Worm (Caenorhabditis elegans) whole organism, mixed stage, embryonic: ENCODE measurements around the gene C36B7.1.

Experiments used
- M03D4.4 ChIP-seq: sonication (generic microtip); optimal IDR thresholded peaks from 2 replicates; lab custom pipeline; 2017; ENCODE audit warnings: mild to moderate bottlenecking, missing genetic modification characterization, missing compliant biosample characterization
- bed-3 ChIP-seq: fragments of 200-800 bp; sonication (Bioruptor generic); optimal IDR thresholded peaks from 3 replicates; lab custom pipeline; 2018; ENCODE audit warnings: mild to moderate bottlenecking, missing genetic modification characterization, moderate library complexity, missing compliant biosample characterization
- blmp-1 ChIP-seq: fragments of 150-350 bp; optimal IDR thresholded peaks from 2 replicates; lab custom pipeline; 2014; ENCODE audit warnings: missing biosample characterization, missing genetic modification characterization
- ceh-39 ChIP-seq: fragments of 150-350 bp; optimal IDR thresholded peaks from 2 replicates; lab custom pipeline; 2014; ENCODE audit warnings: missing biosample characterization, missing genetic modification characterization
- ceh-43 ChIP-seq: fragments of 200-800 bp; sonication (Bioruptor generic); optimal IDR thresholded peaks from 2 replicates; lab custom pipeline; 2018; ENCODE audit warnings: mild to moderate bottlenecking, missing genetic modification characterization, moderate library complexity, missing compliant biosample characterization
- ceh-83 ChIP-seq: fragments of 200-800 bp; sonication (Bioruptor generic); optimal IDR thresholded peaks from 2 replicates; lab custom pipeline; 2018; ENCODE audit warnings: mild to moderate bottlenecking, missing genetic modification characterization, missing compliant biosample characterization
- ces-1 ChIP-seq: fragments of 150-350 bp; optimal IDR thresholded peaks from 2 replicates; lab custom pipeline; 2014; ENCODE audit warnings: missing biosample characterization, missing genetic modification reagents, missing genetic modification characterization
- cnd-1 ChIP-seq: fragments of 200-800 bp; sonication (Bioruptor generic); optimal IDR thresholded peaks from 2 replicates; lab custom pipeline; 2018; ENCODE audit warnings: mild to moderate bottlenecking, missing genetic modification characterization, missing compliant biosample characterization
- elt-1 ChIP-seq: sonication (generic microtip); optimal IDR thresholded peaks from 2 replicates; lab custom pipeline; 2017; ENCODE audit warnings: missing genetic modification characterization, mild to moderate bottlenecking, missing compliant biosample characterization, antibody characterized with exemption, moderate library complexity, borderline replicate concordance; ENCODE audit not compliant: insufficient read depth
- flh-1 ChIP-seq: fragments of 200-800 bp; sonication (Bioruptor generic); optimal IDR thresholded peaks from 2 replicates; lab custom pipeline; 2018; ENCODE audit warnings: mild to moderate bottlenecking, missing genetic modification characterization, moderate library complexity, missing compliant biosample characterization
- ham-2 ChIP-seq: fragments of 200-800 bp; sonication (Bioruptor generic); optimal IDR thresholded peaks from 2 replicates; lab custom pipeline; 2018; ENCODE audit warnings: mild to moderate bottlenecking, missing genetic modification characterization, missing compliant biosample characterization
- lin-13 ChIP-seq: fragments of 150-350 bp; optimal IDR thresholded peaks from 2 replicates; lab custom pipeline; 2014; ENCODE audit warnings: missing biosample characterization, missing genetic modification characterization
- lin-32 ChIP-seq: fragments of 200-800 bp; sonication (Bioruptor generic); optimal IDR thresholded peaks from 2 replicates; lab custom pipeline; 2018; ENCODE audit warnings: mild to moderate bottlenecking, missing genetic modification characterization, missing compliant biosample characterization
- lsy-2 ChIP-seq: fragments of 150-350 bp; optimal IDR thresholded peaks from 2 replicates; lab custom pipeline; 2014; ENCODE audit warnings: missing biosample characterization, missing genetic modification characterization
- mab-5 ChIP-seq: fragments of 150-350 bp; optimal IDR thresholded peaks from 2 replicates; lab custom pipeline; 2014; ENCODE audit warnings: missing biosample characterization, missing genetic modification characterization
- mls-2 ChIP-seq: sonication (generic microtip); optimal IDR thresholded peaks from 2 replicates; lab custom pipeline; 2016; ENCODE audit warnings: mild to moderate bottlenecking, missing genetic modification characterization, moderate library complexity, missing compliant biosample characterization
- nhr-2 ChIP-seq: fragments of 150-350 bp; optimal IDR thresholded peaks from 2 replicates; lab custom pipeline; 2014; ENCODE audit warnings: missing biosample characterization, missing genetic modification characterization
- nhr-237 ChIP-seq: fragments of 150-350 bp; optimal IDR thresholded peaks from 2 replicates; lab custom pipeline; 2014; ENCODE audit warnings: missing biosample characterization, missing genetic modification characterization
- nhr-28 ChIP-seq: fragments of 150-350 bp; optimal IDR thresholded peaks from 2 replicates; lab custom pipeline; 2014; ENCODE audit warnings: missing biosample characterization, missing genetic modification characterization
- nhr-76 ChIP-seq: sonication (generic microtip); optimal IDR thresholded peaks from 2 replicates; lab custom pipeline; 2017; ENCODE audit warnings: missing biosample characterization, missing genetic modification characterization
- pha-4 ChIP-seq: fragments of 150-350 bp; optimal IDR thresholded peaks from 2 replicates; lab custom pipeline; 2018; ENCODE audit warnings: missing biosample characterization, missing genetic modification reagents, missing genetic modification characterization
- sem-2 ChIP-seq: fragments of 200-800 bp; sonication (Bioruptor generic); optimal IDR thresholded peaks from 2 replicates; lab custom pipeline; 2018; ENCODE audit warnings: mild to moderate bottlenecking, missing genetic modification characterization, missing compliant biosample characterization
- snpc-4 ChIP-seq: fragments of 150-350 bp; optimal IDR thresholded peaks from 2 replicates; lab custom pipeline; 2014; ENCODE audit warnings: missing biosample characterization, missing genetic modification characterization
- sptf-1 ChIP-seq: sonication (generic microtip); optimal IDR thresholded peaks from 2 replicates; lab custom pipeline; 2017; ENCODE audit warnings: mild to moderate bottlenecking, missing genetic modification characterization, moderate library complexity, missing compliant biosample characterization
- tbx-8 ChIP-seq: fragments of 200-800 bp; sonication (Bioruptor generic); optimal IDR thresholded peaks from 2 replicates; lab custom pipeline; 2018; ENCODE audit warnings: mild to moderate bottlenecking, missing genetic modification characterization, moderate library complexity, missing compliant biosample characterization
- unc-120 ChIP-seq: sonication (generic microtip); optimal IDR thresholded peaks from 2 replicates; lab custom pipeline; 2017; ENCODE audit warnings: missing genetic modification characterization, missing compliant biosample characterization; ENCODE audit not compliant: poor library complexity, severe bottlenecking
- unc-39 ChIP-seq: fragments of 150-350 bp; optimal IDR thresholded peaks from 2 replicates; lab custom pipeline; 2014; ENCODE audit warnings: missing biosample characterization, missing genetic modification characterization
- unc-62 ChIP-seq: fragments of 150-350 bp; optimal IDR thresholded peaks from 2 replicates; lab custom pipeline; 2014; ENCODE audit warnings: missing biosample characterization, missing genetic modification reagents, missing genetic modification characterization
- zip-8 ChIP-seq: fragments of 150-350 bp; optimal IDR thresholded peaks from 2 replicates; lab custom pipeline; 2014; ENCODE audit warnings: missing biosample characterization, missing genetic modification characterization
- ztf-11 ChIP-seq: fragments of 150-350 bp; optimal IDR thresholded peaks from 2 replicates; lab custom pipeline; 2014; ENCODE audit warnings: missing biosample characterization, missing genetic modification characterization

C36B7.1 gene

DNA sequence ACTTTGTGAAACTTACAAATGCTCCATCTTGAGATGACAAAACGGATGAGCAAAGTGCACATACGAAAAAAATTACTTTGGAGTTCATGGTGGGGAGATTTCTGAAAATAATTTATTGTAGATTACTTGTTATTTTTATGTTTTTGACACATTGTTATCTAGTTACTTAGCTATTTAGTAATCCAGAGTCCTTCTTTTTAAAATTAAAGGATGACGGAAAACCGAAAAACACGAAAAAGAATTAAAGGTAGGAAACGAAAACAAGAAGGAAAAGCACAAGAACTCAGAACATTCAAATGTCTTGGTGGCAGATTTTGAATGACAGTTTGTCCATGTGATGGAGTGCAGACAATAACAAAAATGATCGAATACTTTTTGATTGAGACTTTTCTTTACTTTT is 4.2 kb downstream of the C36B7.1 start, which contains the start of gene hen-1:
TSS of gene hen-1 (minus strand) at position 101 of the 400 bp plus-strand sequence.
- TF ChIP-seq lin-32 (GFP tag; lab: Kevin White, UChicago) (no peak), tbx-8 (GFP tag; lab: Kevin White, UChicago) (no peak), ceh-83 (no peak), zip-8 (no peak), ceh-39 (tag; lab: Kevin White, UChicago) (no peak), cnd-1 (tag; lab: Kevin White, UChicago) (no peak), ceh-43 (GFP tag; lab: Kevin White, UChicago) (no peak), flh-1 (GFP tag; lab: Kevin White, UChicago) (no peak), nhr-237 (tag; lab: Kevin White, UChicago) (no peak)

DNA sequence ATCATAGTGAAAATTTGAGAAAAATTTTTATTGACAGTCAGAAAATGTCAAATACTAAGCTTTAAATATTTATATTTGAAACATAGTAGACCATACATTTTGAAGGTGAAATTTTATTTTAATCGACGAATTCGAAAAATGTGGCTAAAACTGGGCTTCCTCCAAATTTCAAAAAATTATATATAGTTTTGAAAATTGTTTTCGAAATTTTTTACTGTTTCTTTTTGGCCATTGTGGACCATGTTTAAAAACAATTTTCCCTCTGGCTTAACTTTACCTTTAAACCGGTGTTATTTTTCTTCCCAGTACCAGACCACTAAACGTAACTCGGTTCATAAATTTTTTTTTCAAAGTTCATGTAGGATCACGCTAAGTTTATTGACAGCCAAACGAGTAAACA is 10.0 kb downstream of the C36B7.1 start:
- TF ChIP-seq lin-13 (tag; lab: Kevin White, UChicago): no peak
- TF ChIP-seq lsy-2 (tag; lab: Kevin White, UChicago): no peak
- no peak for TF ChIP-seq M03D4.4 (tag; lab: Kevin White, UChicago)
- TF ChIP-seq nhr-76 (tag; lab: Kevin White, UChicago): no peak
- no peak for TF ChIP-seq mab-5 (tag; lab: Kevin White, UChicago)
- TF ChIP-seq tbx-8 (GFP tag; lab: Kevin White, UChicago): no peak
- TF ChIP-seq bed-3 (GFP tag; lab: Kevin White, UChicago): no peak
- no peak for TF ChIP-seq ceh-39 (tag; lab: Kevin White, UChicago)
- no peak for TF ChIP-seq mls-2 (tag; lab: Kevin White, UChicago)
- TF ChIP-seq ces-1 (GFP tag; lab: Kevin White, UChicago): no peak
- TF ChIP-seq cnd-1 (tag; lab: Kevin White, UChicago): no peak
- no peak for TF ChIP-seq unc-39
- no peak for TF ChIP-seq snpc-4 (tag; lab: Kevin White, UChicago)
- no peak for TF ChIP-seq nhr-2 (tag; lab: Kevin White, UChicago)
- TF ChIP-seq pha-4 (tag; lab: Kevin White, UChicago): no peak
- TF ChIP-seq ceh-83: no peak
- no peak for TF ChIP-seq sptf-1 (tag; lab: Kevin White, UChicago)
- TF ChIP-seq unc-120 (tag; lab: Kevin White, UChicago): no peak
- no peak for TF ChIP-seq lin-32 (GFP tag; lab: Kevin White, UChicago)

DNA sequence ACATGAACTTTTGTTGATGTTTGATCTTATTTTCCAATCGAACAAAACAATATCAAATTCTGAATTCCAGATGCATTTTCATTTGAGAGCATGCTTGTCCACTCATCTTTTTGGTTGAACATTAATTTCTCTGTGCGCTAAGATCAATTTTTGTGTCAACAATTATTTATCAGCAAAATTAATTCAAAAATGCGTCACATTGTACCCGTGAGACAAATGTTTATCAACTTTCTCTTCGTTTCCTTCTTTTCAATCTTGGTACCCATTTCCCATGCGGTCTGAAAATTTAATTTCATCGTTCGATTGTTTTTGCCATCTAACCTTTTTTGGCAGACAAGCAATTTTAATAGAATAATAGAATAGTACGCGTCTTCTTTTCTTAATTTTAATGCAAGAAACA is 11.4 kb downstream of the C36B7.1 start:
- TF ChIP-seq bed-3 (GFP tag; lab: Kevin White, UChicago) (no peak), sptf-1 (tag; lab: Kevin White, UChicago) (no peak), nhr-237 (tag; lab: Kevin White, UChicago) (no peak), lin-32 (GFP tag; lab: Kevin White, UChicago) (no peak), ztf-11 (no peak), sem-2 (GFP tag; lab: Kevin White, UChicago) (no peak), ceh-39 (tag; lab: Kevin White, UChicago) (no peak), unc-120 (tag; lab: Kevin White, UChicago) (no peak), blmp-1 (tag; lab: Kevin White, UChicago) (no peak), snpc-4 (tag; lab: Kevin White, UChicago) (no peak), nhr-2 (tag; lab: Kevin White, UChicago) (no peak), lsy-2 (tag; lab: Kevin White, UChicago) (no peak), flh-1 (GFP tag; lab: Kevin White, UChicago) (no peak), nhr-28 (tag; lab: Kevin White, UChicago) (no peak)

DNA sequence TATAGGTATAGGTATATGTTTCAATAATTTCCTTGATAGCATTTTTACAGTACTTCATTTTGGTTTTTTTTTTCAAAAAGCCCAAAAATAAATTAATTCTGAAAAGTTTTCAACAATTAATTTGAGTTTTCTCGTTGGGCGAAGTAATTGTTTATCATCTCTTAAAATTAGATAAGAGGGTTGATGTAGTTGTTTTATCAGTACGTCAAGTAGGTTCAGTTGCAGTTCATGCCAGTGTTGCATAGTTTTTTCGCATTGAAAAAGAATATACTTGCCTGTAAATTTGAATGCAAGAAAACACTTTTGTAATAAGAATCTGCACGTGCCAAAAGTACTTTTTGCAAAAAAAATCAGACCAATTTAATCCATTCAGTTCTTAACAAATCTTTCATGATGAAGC is 12.5 kb downstream of the C36B7.1 start:
- TF ChIP-seq ceh-83 (no peak), ceh-43 (GFP tag; lab: Kevin White, UChicago) (no peak)

DNA sequence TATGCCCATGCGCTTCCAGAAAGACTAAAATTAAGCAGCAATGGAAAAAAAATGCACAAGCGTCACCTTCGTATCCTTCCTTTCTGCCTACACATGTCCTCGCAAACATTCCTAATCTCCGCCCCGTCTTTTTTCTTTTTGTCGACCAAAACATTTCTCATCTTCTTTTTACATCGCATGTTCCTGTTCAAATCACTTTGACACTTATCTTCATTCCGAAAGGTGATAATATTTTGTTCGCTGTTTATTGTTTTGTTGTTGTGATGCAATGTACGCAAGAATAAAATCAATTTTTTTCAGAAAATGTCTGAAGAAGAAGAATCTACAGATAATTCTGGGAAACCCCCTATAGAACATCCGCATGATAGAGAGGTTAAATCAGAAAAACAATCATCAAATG is 13.7 kb downstream of the C36B7.1 start, which contains the start of gene ist-1:
TSS of gene ist-1 (plus strand) at position 301 of the 400 bp plus-strand sequence.
- TF ChIP-seq elt-1 (tag; lab: Kevin White, UChicago) (no peak), pha-4 (tag; lab: Kevin White, UChicago) (no peak), M03D4.4 (tag; lab: Kevin White, UChicago) (no peak), ces-1 (GFP tag; lab: Kevin White, UChicago) (no peak), ceh-43 (GFP tag; lab: Kevin White, UChicago) (no peak), flh-1 (GFP tag; lab: Kevin White, UChicago) (no peak), ham-2 (no peak), ceh-39 (tag; lab: Kevin White, UChicago) (no peak), ceh-83 (no peak), unc-62 (GFP tag; lab: Kevin White, UChicago) (no peak), bed-3 (GFP tag; lab: Kevin White, UChicago) (no peak), mab-5 (tag; lab: Kevin White, UChicago) (no peak)
